Fruit fly (Drosophila melanogaster): Measurements from ENCODE around the gene S-Lap1.

Gene S-Lap1

dm6 chr3L:8652572-8652977 is 35.5 kb downstream of the S-Lap1 start:
- TF ChIP-seq Clk (GFP tag; optimal IDR thresholded peaks at IDR 0.05) (no peak), tj (GFP tag; optimal IDR thresholded peaks at IDR 0.05) (no peak), CG7101 (tag; optimal IDR thresholded peaks at IDR 0.05) (no peak), cic (GFP tag; optimal IDR thresholded peaks at IDR 0.05) (no peak), Crg-1 (GFP tag; optimal IDR thresholded peaks at IDR 0.05) (no peak), Hr96 (GFP tag; optimal IDR thresholded peaks at IDR 0.05) (no peak), kay (GFP tag; ENCODE audit: borderline replicate concordance) (no peak), bab1 (GFP tag; optimal IDR thresholded peaks at IDR 0.05) (no peak), CG5204 (GFP tag; optimal IDR thresholded peaks at IDR 0.05) (no peak), CG7045 (GFP tag; optimal IDR thresholded peaks at IDR 0.05) (no peak), CG12768 (GFP tag; optimal IDR thresholded peaks at IDR 0.05) (no peak), toe (GFP tag; optimal IDR thresholded peaks at IDR 0.05) (no peak), pad (GFP tag; optimal IDR thresholded peaks at IDR 0.05) (no peak), ovo (GFP tag; optimal IDR thresholded peaks at IDR 0.05) (no peak), Mnt (GFP tag; optimal IDR thresholded peaks at IDR 0.05) (no peak), CG11617 (GFP tag; optimal IDR thresholded peaks at IDR 0.05) (no peak), cnc (optimal IDR thresholded peaks at IDR 0.05) (no peak), CG1620 (GFP tag; optimal IDR thresholded peaks at IDR 0.05) (no peak)

dm6 chr3L:8653572-8653971 is 36.5 kb downstream of the S-Lap1 start:
- TF ChIP-seq tj (GFP tag; optimal IDR thresholded peaks at IDR 0.05) (no peak), cic (GFP tag; optimal IDR thresholded peaks at IDR 0.05) (no peak), Crg-1 (GFP tag; optimal IDR thresholded peaks at IDR 0.05) (no peak), CG33017 (tag; optimal IDR thresholded peaks at IDR 0.05) (no peak), CG7045 (GFP tag; optimal IDR thresholded peaks at IDR 0.05) (no peak), Hr96 (GFP tag; optimal IDR thresholded peaks at IDR 0.05) (no peak), pad (GFP tag; optimal IDR thresholded peaks at IDR 0.05) (no peak)

- no peak for TF ChIP-seq CG5204 (GFP tag; optimal IDR thresholded peaks at IDR 0.05)
- TF ChIP-seq Mnt (GFP tag; optimal IDR thresholded peaks at IDR 0.05) = no peak
- TF ChIP-seq CG14711 (tag; optimal IDR thresholded peaks at IDR 0.05) = no peak
- TF ChIP-seq Crg-1 (GFP tag; optimal IDR thresholded peaks at IDR 0.05) = no peak
- TF ChIP-seq CG11617 (GFP tag; optimal IDR thresholded peaks at IDR 0.05) = no peak
- no peak for TF ChIP-seq CG12768 (GFP tag; optimal IDR thresholded peaks at IDR 0.05)
- no peak for TF ChIP-seq CG33017 (tag; optimal IDR thresholded peaks at IDR 0.05)
- TF ChIP-seq CG1620 (GFP tag; optimal IDR thresholded peaks at IDR 0.05) = no peak
- TF ChIP-seq CG7101 (tag; optimal IDR thresholded peaks at IDR 0.05) = no peak
- no peak for TF ChIP-seq Clk (GFP tag; optimal IDR thresholded peaks at IDR 0.05)
- TF ChIP-seq ovo (GFP tag; optimal IDR thresholded peaks at IDR 0.05) = no peak
- no peak for TF ChIP-seq cic (GFP tag; optimal IDR thresholded peaks at IDR 0.05)
- TF ChIP-seq bab1 (GFP tag; optimal IDR thresholded peaks at IDR 0.05) = no peak
- TF ChIP-seq CG7045 (GFP tag; optimal IDR thresholded peaks at IDR 0.05) = no peak
- no peak for TF ChIP-seq kay (GFP tag; ENCODE audit: borderline replicate concordance)
Measured at dm6 chr3L:8655217-8655896, 38.3 kb downstream of the S-Lap1 start.

- TF ChIP-seq pad (GFP tag; optimal IDR thresholded peaks at IDR 0.05) (no peak), toe (GFP tag; optimal IDR thresholded peaks at IDR 0.05) (peak; percentile 48), CG14711 (tag; optimal IDR thresholded peaks at IDR 0.05) (no peak), Mnt (GFP tag; optimal IDR thresholded peaks at IDR 0.05) (no peak), kay (GFP tag; ENCODE audit: borderline replicate concordance) (peak; percentile 21)
Measured at dm6 chr3L:8656725-8657428, 39.8 kb downstream of the S-Lap1 start.

dm6 chr3L:8657429-8657754 is 40.4 kb downstream of the S-Lap1 start:
- TF ChIP-seq CG5204 (GFP tag; optimal IDR thresholded peaks at IDR 0.05) (peak; percentile 43), CG1620 (GFP tag; optimal IDR thresholded peaks at IDR 0.05) (no peak), Hr96 (GFP tag; optimal IDR thresholded peaks at IDR 0.05) (no peak), bab1 (GFP tag; optimal IDR thresholded peaks at IDR 0.05) (no peak), CG7101 (tag; optimal IDR thresholded peaks at IDR 0.05) (peak; percentile 15), kay (GFP tag; ENCODE audit: borderline replicate concordance) (no peak), tj (GFP tag; optimal IDR thresholded peaks at IDR 0.05) (no peak)

dm6 chr3L:8657787-8658186 is 40.8 kb downstream of the S-Lap1 start:
- TF ChIP-seq ovo (GFP tag; optimal IDR thresholded peaks at IDR 0.05) (no peak), tj (GFP tag; optimal IDR thresholded peaks at IDR 0.05) (no peak), CG14711 (tag; optimal IDR thresholded peaks at IDR 0.05) (no peak), toe (GFP tag; optimal IDR thresholded peaks at IDR 0.05) (no peak), bab1 (GFP tag; optimal IDR thresholded peaks at IDR 0.05) (no peak), Clk (GFP tag; optimal IDR thresholded peaks at IDR 0.05) (no peak), CG7045 (GFP tag; optimal IDR thresholded peaks at IDR 0.05) (no peak), pad (GFP tag; optimal IDR thresholded peaks at IDR 0.05) (no peak), cnc (optimal IDR thresholded peaks at IDR 0.05) (no peak), Hr96 (GFP tag; optimal IDR thresholded peaks at IDR 0.05) (no peak), CG12768 (GFP tag; optimal IDR thresholded peaks at IDR 0.05) (no peak), CG7101 (tag; optimal IDR thresholded peaks at IDR 0.05) (no peak), kay (GFP tag; ENCODE audit: borderline replicate concordance) (no peak), Mnt (GFP tag; optimal IDR thresholded peaks at IDR 0.05) (no peak), CG33017 (tag; optimal IDR thresholded peaks at IDR 0.05) (no peak), CG5204 (GFP tag; optimal IDR thresholded peaks at IDR 0.05) (no peak), cic (GFP tag; optimal IDR thresholded peaks at IDR 0.05) (no peak), CG11617 (GFP tag; optimal IDR thresholded peaks at IDR 0.05) (no peak)

Measured in whole organism, adult.